Fruit fly (Drosophila melanogaster) whole organism, wandering third instar larva: ENCODE measurements around the gene CG14377.
A peak's percentile ranks its signal among the peaks of the same experiment; 100 is the strongest.

Experiments used
- Abd-B ChIP-seq: fragments of >200 bp; optimal IDR thresholded peaks from 2 replicates; lab custom pipeline; 2017; ENCODE audit warnings: missing biosample characterization, missing genetic modification characterization
- CG32264 ChIP-seq: fragments of 200-800 bp; sonication (Bioruptor generic); optimal IDR thresholded peaks from 2 replicates; lab custom pipeline; 2016; ENCODE audit warnings: missing biosample characterization, missing genetic modification characterization
- CG9705 ChIP-seq: fragments of 200-800 bp; sonication (Bioruptor generic); optimal IDR thresholded peaks from 2 replicates; lab custom pipeline; 2018; ENCODE audit warnings: missing biosample characterization, mild to moderate bottlenecking, missing genetic modification characterization
- CrebA ChIP-seq: fragments of 200-800 bp; sonication (Bioruptor generic); optimal IDR thresholded peaks from 2 replicates; lab custom pipeline; 2016; ENCODE audit warnings: missing biosample characterization, mild to moderate bottlenecking, missing genetic modification characterization, borderline replicate concordance
- Dif ChIP-seq: fragments of 200-275, 200-300 bp; sonication (Bioruptor generic); optimal IDR thresholded peaks from 2 replicates; lab custom pipeline; 2018; ENCODE audit warnings: missing biosample characterization, missing genetic modification characterization; ENCODE audit not compliant: partially characterized antibody
- GATAd ChIP-seq: sonication (Bioruptor generic); optimal IDR thresholded peaks from 2 replicates; lab custom pipeline; 2016; ENCODE audit warnings: missing biosample characterization, missing genetic modification characterization
- HLH106 ChIP-seq: fragments of 200-800 bp; optimal IDR thresholded peaks from 3 replicates; lab custom pipeline; 2019; ENCODE audit warnings: missing biosample characterization, mild to moderate bottlenecking, missing genetic modification characterization, moderate library complexity
- Hnf4 ChIP-seq: fragments of 200-800 bp; sonication (Bioruptor generic); optimal IDR thresholded peaks from 2 replicates; lab custom pipeline; 2016; ENCODE audit warnings: missing biosample characterization, mild to moderate bottlenecking, missing genetic modification characterization
- Jra ChIP-seq: sonication (Bioruptor generic); optimal IDR thresholded peaks from 2 replicates; lab custom pipeline; 2016; ENCODE audit warnings: missing biosample characterization, missing genetic modification characterization
- Mio ChIP-seq: sonication (Bioruptor generic); optimal IDR thresholded peaks from 2 replicates; lab custom pipeline; 2016; ENCODE audit warnings: missing biosample characterization, missing genetic modification characterization
- Myc ChIP-seq: fragments of >200 bp; optimal IDR thresholded peaks from 2 replicates; lab custom pipeline; 2017
- N ChIP-seq: fragments of >200 bp; optimal IDR thresholded peaks from 2 replicates; lab custom pipeline; 2018; ENCODE audit warnings: missing biosample characterization, missing external identifiers, missing genetic modification characterization
- OdsH ChIP-seq: fragments of 200-800 bp; sonication (Bioruptor generic); optimal IDR thresholded peaks from 2 replicates; lab custom pipeline; 2016; ENCODE audit warnings: missing biosample characterization, mild to moderate bottlenecking, missing genetic modification characterization
- Rel ChIP-seq, 2 experiments: fragments of 200-800 bp; sonication (Bioruptor generic) in 1 of 2; optimal IDR thresholded peaks; 2 replicates in 1 of 2; 3 replicates in 1 of 2; lab custom pipeline; 2016 to 2019; ENCODE audit warnings: mild to moderate bottlenecking in 2 of 2, missing biosample characterization in 2 of 2, missing genetic modification characterization in 2 of 2, moderate library complexity in 1 of 2
- Sp1 ChIP-seq: fragments of 200-800 bp; sonication (Bioruptor generic); optimal IDR thresholded peaks from 3 replicates; lab custom pipeline; 2019; ENCODE audit warnings: missing biosample characterization, mild to moderate bottlenecking, missing genetic modification characterization, moderate library complexity
- Vsx2 ChIP-seq: fragments of 200-300, 225-300 bp; sonication (Bioruptor generic); optimal IDR thresholded peaks from 2 replicates; lab custom pipeline; 2018; ENCODE audit warnings: missing biosample characterization, missing genetic modification characterization; ENCODE audit not compliant: partially characterized antibody
- br ChIP-seq: fragments of 200-800 bp; sonication (Bioruptor generic); optimal IDR thresholded peaks from 2 replicates; lab custom pipeline; 2016; ENCODE audit warnings: missing biosample characterization, missing genetic modification characterization
- brk ChIP-seq: fragments of 200-800 bp; sonication (Bioruptor generic); optimal IDR thresholded peaks from 2 replicates; lab custom pipeline; 2016; ENCODE audit warnings: missing biosample characterization, mild to moderate bottlenecking, missing genetic modification characterization
- dl ChIP-seq, 2 experiments: fragments of 175-275, 200-275 bp in 1 of 2; fragments of 200-275 bp in 1 of 2; sonication (Bioruptor generic); optimal IDR thresholded peaks; lab custom pipeline; 2018; ENCODE audit warnings: mild to moderate bottlenecking in 2 of 2, missing biosample characterization in 2 of 2, missing genetic modification characterization in 2 of 2, moderate library complexity in 2 of 2; ENCODE audit not compliant: partially characterized antibody in 2 of 2, insufficient read depth in 1 of 2
- dmrt93B ChIP-seq: fragments of 200-800 bp; sonication (Bioruptor generic); optimal IDR thresholded peaks from 2 replicates; lab custom pipeline; 2018; ENCODE audit warnings: missing biosample characterization, mild to moderate bottlenecking, missing genetic modification characterization
- dsf ChIP-seq: sonication (Bioruptor generic); optimal IDR thresholded peaks from 2 replicates; lab custom pipeline; 2016; ENCODE audit warnings: missing biosample characterization, missing genetic modification characterization, borderline replicate concordance
- ey ChIP-seq: fragments of 200-800 bp; sonication (Bioruptor generic); optimal IDR thresholded peaks from 2 replicates; lab custom pipeline; 2016; ENCODE audit warnings: missing biosample characterization, missing genetic modification characterization
- foxo ChIP-seq, 2 experiments: fragments of 200-800 bp; sonication (Bioruptor generic); optimal IDR thresholded peaks; 2 replicates in 1 of 2; 3 replicates in 1 of 2; lab custom pipeline; 2016 to 2017; ENCODE audit warnings: missing biosample characterization in 2 of 2, missing genetic modification characterization in 2 of 2
- fru ChIP-seq: fragments of 200-800 bp; sonication (Bioruptor generic); optimal IDR thresholded peaks from 3 replicates; lab custom pipeline; 2016; ENCODE audit warnings: missing biosample characterization, mild to moderate bottlenecking, missing genetic modification characterization
- h ChIP-seq: fragments of 200-800 bp; sonication (Bioruptor generic); optimal IDR thresholded peaks from 3 replicates; lab custom pipeline; 2016; ENCODE audit warnings: missing biosample characterization, mild to moderate bottlenecking, missing genetic modification characterization
- jim ChIP-seq: fragments of 175-275, 200-325 bp; sonication (Bioruptor generic); optimal IDR thresholded peaks from 2 replicates; lab custom pipeline; 2016; ENCODE audit warnings: missing biosample characterization, mild to moderate bottlenecking, missing genetic modification characterization
- lola ChIP-seq: fragments of >200 bp; optimal IDR thresholded peaks from 2 replicates; lab custom pipeline; 2017; ENCODE audit warnings: missing biosample characterization, missing genetic modification characterization
- pan ChIP-seq: fragments of >200 bp; optimal IDR thresholded peaks from 2 replicates; lab custom pipeline; 2017
- psq ChIP-seq: fragments of 200-800 bp; sonication (Bioruptor generic); optimal IDR thresholded peaks from 3 replicates; lab custom pipeline; 2017; ENCODE audit warnings: missing biosample characterization, mild to moderate bottlenecking, missing genetic modification characterization, moderate library complexity
- rgr ChIP-seq: fragments of 200-800 bp; sonication (Bioruptor generic); optimal IDR thresholded peaks from 3 replicates; lab custom pipeline; 2016; ENCODE audit warnings: missing biosample characterization, mild to moderate bottlenecking, missing genetic modification characterization
- sage ChIP-seq: fragments of 200-800 bp; sonication (Bioruptor generic); optimal IDR thresholded peaks from 2 replicates; lab custom pipeline; 2016; ENCODE audit warnings: missing biosample characterization, mild to moderate bottlenecking, missing genetic modification characterization
- sv ChIP-seq: fragments of 200-800 bp; sonication (Bioruptor generic); optimal IDR thresholded peaks from 3 replicates; lab custom pipeline; 2016; ENCODE audit warnings: missing biosample characterization, missing genetic modification characterization
- tai ChIP-seq: sonication (Bioruptor generic); optimal IDR thresholded peaks from 2 replicates; lab custom pipeline; 2016; ENCODE audit warnings: missing biosample characterization, missing genetic modification characterization
- woc ChIP-seq: sonication (Bioruptor generic); optimal IDR thresholded peaks from 2 replicates; lab custom pipeline; 2016; ENCODE audit warnings: missing biosample characterization, mild to moderate bottlenecking, missing genetic modification characterization

CG14377 gene

dm6 chr3R:13369348-13369747 lies 28.3 kb upstream of the CG14377 start, which contains the start of gene CheA87a:
TSS of gene CheA87a (plus strand) at chr3R:13369648.
- no peak for TF ChIP-seq pan

dm6 chr3R:13371840-13372680 lies 25.6 kb upstream of the CG14377 start, which contains the start of the genes Lip3 and CG34309:
TSS of gene Lip3 (minus strand) at chr3R:13371904.
TSS of gene CG34309 (plus strand) at chr3R:13372630.
- peak; percentile 24 for TF ChIP-seq sage (GFP tag; lab: Kevin White, UChicago)
- no peak for TF ChIP-seq Myc
- peak; percentile 88 for TF ChIP-seq Sp1 (GFP tag; lab: Kevin White, UChicago)
- peak; percentile 69 for TF ChIP-seq HLH106 (tag; lab: Kevin White, UChicago)
- no peak for TF ChIP-seq sv (GFP tag; lab: Kevin White, UChicago)
- peak; percentile 76 for TF ChIP-seq fru
- peak; percentile 1 for TF ChIP-seq CG32264 (GFP tag; lab: Kevin White, UChicago)
- no peak for TF ChIP-seq lola (GFP tag; lab: Kevin White, UChicago)
- peak; percentile 9 for TF ChIP-seq tai
- peak; percentile 73 for TF ChIP-seq psq
- no peak for TF ChIP-seq jim
- peak; percentile 82 for TF ChIP-seq h (GFP tag; lab: Kevin White, UChicago)
- no peak for TF ChIP-seq woc
- peak; percentile 67 for TF ChIP-seq Hnf4
- peak; percentile 32 for TF ChIP-seq Rel (GFP tag; optimal IDR thresholded peaks at IDR 0.05; lab: Kevin White, UChicago)
- no peak for TF ChIP-seq Rel (tag; optimal IDR thresholded peaks at IDR 0.05; lab: Kevin White, UChicago)
- TF ChIP-seq rgr (GFP tag; lab: Kevin White, UChicago): peak; percentile 82
- peak; percentile 60 for TF ChIP-seq dmrt93B (GFP tag; lab: Kevin White, UChicago)
- TF ChIP-seq OdsH (GFP tag; lab: Kevin White, UChicago): peak; percentile 81
- peak; percentile 52 for TF ChIP-seq Jra (GFP tag; lab: Kevin White, UChicago)
- TF ChIP-seq foxo (GFP tag; optimal IDR thresholded peaks at IDR 0.05; lab: Kevin White, UChicago): peak in 1 of 2 experiments; percentile 65
- TF ChIP-seq br (GFP tag; lab: Kevin White, UChicago): peak; percentile 51
- TF ChIP-seq ey (GFP tag; lab: Kevin White, UChicago): peak; percentile 73
- TF ChIP-seq brk: peak; percentile 82
- TF ChIP-seq CrebA (GFP tag; lab: Kevin White, UChicago): peak; percentile 0

dm6 chr3R:13374913-13375312 lies 22.7 kb upstream of the CG14377 start:
- TF ChIP-seq CG9705 (GFP tag; lab: Kevin White, UChicago): no peak
- TF ChIP-seq jim: no peak
- no peak for TF ChIP-seq dmrt93B (GFP tag; lab: Kevin White, UChicago)
- TF ChIP-seq Hnf4: no peak
- TF ChIP-seq woc: no peak
- no peak for TF ChIP-seq CG32264 (GFP tag; lab: Kevin White, UChicago)
- TF ChIP-seq rgr (GFP tag; lab: Kevin White, UChicago): no peak
- no peak for TF ChIP-seq CrebA (GFP tag; lab: Kevin White, UChicago)
- TF ChIP-seq, all 38 proteins: peak for 0

- TF ChIP-seq foxo (GFP tag; optimal IDR thresholded peaks at IDR 0.05; lab: Kevin White, UChicago) (no peak), brk (no peak), Dif (no peak), Mio (GFP tag; lab: Kevin White, UChicago) (no peak), Hnf4 (no peak), Jra (GFP tag; lab: Kevin White, UChicago) (no peak), h (GFP tag; lab: Kevin White, UChicago) (no peak), Sp1 (GFP tag; lab: Kevin White, UChicago) (no peak), OdsH (GFP tag; lab: Kevin White, UChicago) (no peak)
- TF ChIP-seq, all 38 proteins: peak for 0
Measured at dm6 chr3R:13379675-13380074, 18.0 kb upstream of the CG14377 start, which contains the start of the genes CG9813 and CG8870. TSS of gene CG9813 (minus strand) at chr3R:13379775. TSS of gene CG8870 (plus strand) at chr3R:13379842.

- TF ChIP-seq brk (peak; percentile 47), br (GFP tag; lab: Kevin White, UChicago) (peak; percentile 21), Vsx2 (GFP tag; lab: Kevin White, UChicago) (no peak), Abd-B (GFP tag; lab: Kevin White, UChicago) (no peak), psq (no peak), Myc (peak; percentile 47), CG32264 (GFP tag; lab: Kevin White, UChicago) (no peak), Rel (GFP tag; optimal IDR thresholded peaks at IDR 0.05; lab: Kevin White, UChicago) (no peak), Rel (tag; optimal IDR thresholded peaks at IDR 0.05; lab: Kevin White, UChicago) (peak; percentile 59), HLH106 (tag; lab: Kevin White, UChicago) (peak; percentile 73), N (GFP tag; lab: Kevin White, UChicago) (no peak), dl (GFP tag; optimal IDR thresholded peaks at IDR 0.05; lab: Kevin White, UChicago; ENCODE audit: insufficient read depth in 1 of 2, partially characterized antibody in 2 of 2) (no peak), dsf (GFP tag; lab: Kevin White, UChicago) (peak; percentile 33), h (GFP tag; lab: Kevin White, UChicago) (peak; percentile 49), Sp1 (GFP tag; lab: Kevin White, UChicago) (peak; percentile 64), lola (GFP tag; lab: Kevin White, UChicago) (no peak), fru (peak; percentile 46), GATAd (GFP tag; lab: Kevin White, UChicago) (no peak), sage (GFP tag; lab: Kevin White, UChicago) (no peak), OdsH (GFP tag; lab: Kevin White, UChicago) (no peak), jim (no peak), CG9705 (GFP tag; lab: Kevin White, UChicago) (peak; percentile 54), Mio (GFP tag; lab: Kevin White, UChicago) (no peak), tai (no peak), rgr (GFP tag; lab: Kevin White, UChicago) (peak; percentile 36)
Measured at dm6 chr3R:13381744-13382435, 15.7 kb upstream of the CG14377 start, which contains the start of the genes mRpS21 and Droj2. TSS of gene mRpS21 (minus strand) at chr3R:13381809. TSS of gene Droj2 (plus strand) at chr3R:13382106.
